Worm (Caenorhabditis elegans) whole organism, midembryonic: Measurements from ENCODE around the gene sago-1.

Source experiments
- T22C8.4 ChIP-seq: fragments of 200-800 bp; sonication (Bioruptor generic); IDR thresholded peaks from 2 replicates; pipeline ENCODE4 v1.3.6; 2022; ENCODE audit warnings: missing genetic modification characterization, missing compliant biosample characterization
- cog-1 ChIP-seq: sonication (generic microtip); optimal IDR thresholded peaks from 2 replicates; lab custom pipeline; 2016; ENCODE audit warnings: missing genetic modification characterization, missing compliant biosample characterization
- flt-1 ChIP-seq: fragments of 200-800 bp; sonication (Bioruptor generic); IDR thresholded peaks from 2 replicates; pipeline ENCODE4 v1.3.6; 2022; ENCODE audit warnings: missing genetic modification characterization, missing compliant biosample characterization
- klf-2 ChIP-seq: fragments of 200-800 bp; sonication (Bioruptor generic); conservative IDR thresholded peaks from 2 replicates; pipeline ENCODE4 v1.3.6; 2022; ENCODE audit warnings: missing genetic modification reagents, missing genetic modification characterization, missing compliant biosample characterization
- med-1 ChIP-seq: sonication (generic microtip); optimal IDR thresholded peaks from 2 replicates; lab custom pipeline; 2017; ENCODE audit warnings: missing genetic modification characterization, mild to moderate bottlenecking, missing compliant biosample characterization, antibody characterized with exemption, missing genetic modification reagents; ENCODE audit not compliant: insufficient read depth
- ref-1 ChIP-seq: fragments of 200-800 bp; sonication (Bioruptor generic); conservative IDR thresholded peaks from 2 replicates; pipeline ENCODE4 v1.3.6; 2022; ENCODE audit warnings: missing genetic modification reagents, missing genetic modification characterization, missing compliant biosample characterization
- tab-1 ChIP-seq: fragments of 200-800 bp; sonication (Bioruptor generic); IDR thresholded peaks from 2 replicates; pipeline ENCODE4 v1.3.6; 2022; ENCODE audit warnings: missing genetic modification characterization, missing compliant biosample characterization
- ztf-23 ChIP-seq: fragments of 200-800 bp; sonication (Bioruptor generic); IDR thresholded peaks from 2 replicates; pipeline ENCODE4 v1.3.6; 2022; ENCODE audit warnings: missing genetic modification reagents, missing genetic modification characterization, missing compliant biosample characterization
- ztf-29 ChIP-seq: fragments of 200-800 bp; sonication (Bioruptor generic); IDR thresholded peaks from 2 replicates; pipeline ENCODE4 v1.3.6; 2022; ENCODE audit warnings: missing genetic modification reagents, missing genetic modification characterization, missing compliant biosample characterization

Gene sago-1

ce11 chrV:6344531-6345171, 41.1 kb downstream of the sago-1 start:
- TF ChIP-seq ztf-29 (GFP tag; lab: Robert Waterston, UW) (no peak), flt-1 (GFP tag; lab: Robert Waterston, UW) (no peak), tab-1 (no peak), T22C8.4 (GFP tag; lab: Robert Waterston, UW) (no peak), med-1 (no peak), klf-2 (GFP tag; lab: Robert Waterston, UW) (no peak), cog-1 (tag; lab: Kevin White, UChicago) (no peak), ztf-23 (GFP tag; lab: Robert Waterston, UW) (no peak), ref-1 (GFP tag; lab: Robert Waterston, UW) (no peak)

ce11 chrV:6346043-6346618, 42.6 kb downstream of the sago-1 start:
- TF ChIP-seq ref-1 (GFP tag; lab: Robert Waterston, UW) (no peak), med-1 (no peak), ztf-29 (GFP tag; lab: Robert Waterston, UW) (no peak), tab-1 (no peak), T22C8.4 (GFP tag; lab: Robert Waterston, UW) (no peak), klf-2 (GFP tag; lab: Robert Waterston, UW) (no peak), ztf-23 (GFP tag; lab: Robert Waterston, UW) (no peak), cog-1 (tag; lab: Kevin White, UChicago) (no peak), flt-1 (GFP tag; lab: Robert Waterston, UW) (no peak)

ce11 chrV:6346906-6347305, 43.3 kb downstream of the sago-1 start:
- TF ChIP-seq cog-1 (tag; lab: Kevin White, UChicago) (no peak), klf-2 (GFP tag; lab: Robert Waterston, UW) (no peak), T22C8.4 (GFP tag; lab: Robert Waterston, UW) (no peak), med-1 (no peak), ztf-29 (GFP tag; lab: Robert Waterston, UW) (no peak), flt-1 (GFP tag; lab: Robert Waterston, UW) (no peak), tab-1 (no peak), ztf-23 (GFP tag; lab: Robert Waterston, UW) (no peak), ref-1 (GFP tag; lab: Robert Waterston, UW) (no peak)

- TF ChIP-seq ztf-29 (GFP tag; lab: Robert Waterston, UW) = no peak
- no peak for TF ChIP-seq klf-2 (GFP tag; lab: Robert Waterston, UW)
- no peak for TF ChIP-seq cog-1 (tag; lab: Kevin White, UChicago)
- TF ChIP-seq ref-1 (GFP tag; lab: Robert Waterston, UW) = no peak
- no peak for TF ChIP-seq med-1
- no peak for TF ChIP-seq tab-1
- no peak for TF ChIP-seq T22C8.4 (GFP tag; lab: Robert Waterston, UW)
- TF ChIP-seq flt-1 (GFP tag; lab: Robert Waterston, UW) = no peak
Observed at ce11 chrV:6348133-6348532, 44.6 kb downstream of the sago-1 start.

- no peak for TF ChIP-seq klf-2 (GFP tag; lab: Robert Waterston, UW)
- no peak for TF ChIP-seq ztf-23 (GFP tag; lab: Robert Waterston, UW)
- TF ChIP-seq ztf-29 (GFP tag; lab: Robert Waterston, UW) = no peak
- TF ChIP-seq T22C8.4 (GFP tag; lab: Robert Waterston, UW) = no peak
- TF ChIP-seq tab-1 = no peak
- no peak for TF ChIP-seq med-1
- no peak for TF ChIP-seq cog-1 (tag; lab: Kevin White, UChicago)
- TF ChIP-seq flt-1 (GFP tag; lab: Robert Waterston, UW) = no peak
- TF ChIP-seq ref-1 (GFP tag; lab: Robert Waterston, UW) = no peak
Observed at ce11 chrV:6349597-6349996, 46.0 kb downstream of the sago-1 start.

ce11 chrV:6350109-6350508, 46.5 kb downstream of the sago-1 start:
- TF ChIP-seq ref-1 (GFP tag; lab: Robert Waterston, UW) = no peak
- TF ChIP-seq ztf-29 (GFP tag; lab: Robert Waterston, UW) = no peak
- TF ChIP-seq med-1 = no peak
- no peak for TF ChIP-seq cog-1 (tag; lab: Kevin White, UChicago)
- no peak for TF ChIP-seq klf-2 (GFP tag; lab: Robert Waterston, UW)
- no peak for TF ChIP-seq tab-1
- TF ChIP-seq T22C8.4 (GFP tag; lab: Robert Waterston, UW) = no peak
- no peak for TF ChIP-seq flt-1 (GFP tag; lab: Robert Waterston, UW)
- TF ChIP-seq ztf-23 (GFP tag; lab: Robert Waterston, UW) = no peak

ce11 chrV:6351122-6351521, 47.6 kb downstream of the sago-1 start:
- no peak for TF ChIP-seq flt-1 (GFP tag; lab: Robert Waterston, UW)
- no peak for TF ChIP-seq tab-1
- no peak for TF ChIP-seq klf-2 (GFP tag; lab: Robert Waterston, UW)
- no peak for TF ChIP-seq ref-1 (GFP tag; lab: Robert Waterston, UW)
- no peak for TF ChIP-seq T22C8.4 (GFP tag; lab: Robert Waterston, UW)
- no peak for TF ChIP-seq ztf-29 (GFP tag; lab: Robert Waterston, UW)
- TF ChIP-seq cog-1 (tag; lab: Kevin White, UChicago) = no peak

ce11 chrV:6352350-6352749, 48.8 kb downstream of the sago-1 start:
- TF ChIP-seq ztf-29 (GFP tag; lab: Robert Waterston, UW) (no peak), ref-1 (GFP tag; lab: Robert Waterston, UW) (no peak), cog-1 (tag; lab: Kevin White, UChicago) (no peak), med-1 (no peak), ztf-23 (GFP tag; lab: Robert Waterston, UW) (no peak), T22C8.4 (GFP tag; lab: Robert Waterston, UW) (no peak), flt-1 (GFP tag; lab: Robert Waterston, UW) (no peak), klf-2 (GFP tag; lab: Robert Waterston, UW) (no peak), tab-1 (no peak)

ce11 chrV:6353182-6353780, 49.7 kb downstream of the sago-1 start:
- TF ChIP-seq tab-1 = no peak
